Fruit fly (Drosophila melanogaster): Measurements from ENCODE around the gene nAChRbeta3.

The nAChRbeta3 gene

dm6 chr2L:559770-560567 is 15.0 kb downstream of the nAChRbeta3 start, which contains the start of gene rempA (continued):
- peak; percentile 91 for TF ChIP-seq CG7928 (GFP tag; optimal IDR thresholded peaks at IDR 0.05)
- TF ChIP-seq CG15073 (GFP tag; optimal IDR thresholded peaks at IDR 0.05), result no peak
- peak; percentile 59; the same call in 2 of the 3 replicates for TF ChIP-seq CG16813 (GFP tag; IDR thresholded peaks at IDR 0.05; ENCODE audit: partially characterized antibody)
- TF ChIP-seq knrl (GFP tag; IDR thresholded peaks at IDR 0.05; ENCODE audit: partially characterized antibody), result peak; percentile 58; the same call in 2 of the 3 replicates
- TF ChIP-seq pita (GFP tag; optimal IDR thresholded peaks at IDR 0.05), result no peak
- TF ChIP-seq chinmo (GFP tag; IDR thresholded peaks at IDR 0.05; ENCODE audit: partially characterized antibody), result 0 out of 4 replicates have a peak, but pooled peaks have one; percentile 36
- TF ChIP-seq CG42726 (GFP tag; IDR thresholded peaks at IDR 0.05; ENCODE audit: partially characterized antibody), result peak; percentile 35; the same call in 1 of the 2 replicates
- peak; percentile 73 for TF ChIP-seq Bgb (GFP tag; IDR thresholded peaks at IDR 0.05; ENCODE audit: partially characterized antibody)
- no peak for TF ChIP-seq Mrtf (GFP tag; IDR thresholded peaks at IDR 0.05)
- TF ChIP-seq gt (GFP tag; IDR thresholded peaks at IDR 0.05), result no peak
- no peak for TF ChIP-seq fd102C (GFP tag; optimal IDR thresholded peaks at IDR 0.05)
- no peak for TF ChIP-seq yki (optimal IDR thresholded peaks at IDR 0.05)
- no peak for TF ChIP-seq CG2889 (GFP tag; IDR thresholded peaks at IDR 0.05)
- TF ChIP-seq Hand (GFP tag; optimal IDR thresholded peaks at IDR 0.05), result no peak
- TF ChIP-seq Aef1 (GFP tag; IDR thresholded peaks at IDR 0.05), result no peak
- 0 out of 3 replicates have a peak, but pooled peaks have one; percentile 33 for TF ChIP-seq CG34422 (GFP tag; IDR thresholded peaks at IDR 0.05)
- TF ChIP-seq Sry-β (GFP tag; optimal IDR thresholded peaks at IDR 0.05), result peak; percentile 72
- peak; percentile 41 for TF ChIP-seq pzg (GFP tag; optimal IDR thresholded peaks at IDR 0.05)
- TF ChIP-seq CG14860 (GFP tag; IDR thresholded peaks at IDR 0.05; ENCODE audit: partially characterized antibody), result peak; percentile 54; the same call in 2 of the 3 replicates
- no peak for TF ChIP-seq CG18476 (GFP tag; optimal IDR thresholded peaks at IDR 0.05)
- no peak for TF ChIP-seq phol (tag; optimal IDR thresholded peaks at IDR 0.05)
- TF ChIP-seq Dp (GFP tag; optimal IDR thresholded peaks at IDR 0.05), result peak; percentile 91
- no peak for TF ChIP-seq CG13775 (GFP tag; optimal IDR thresholded peaks at IDR 0.05)
- TF ChIP-seq jing (GFP tag; optimal IDR thresholded peaks at IDR 0.05), result no peak
- TF ChIP-seq E2f2 (GFP tag; IDR thresholded peaks at IDR 0.05), result peak; percentile 94
- TF ChIP-seq cato (GFP tag; optimal IDR thresholded peaks at IDR 0.05; ENCODE audit: borderline replicate concordance), result no peak
- TF ChIP-seq CG1529 (GFP tag; optimal IDR thresholded peaks at IDR 0.05), result no peak
- no peak for TF ChIP-seq ems (GFP tag; optimal IDR thresholded peaks at IDR 0.05)
- TF ChIP-seq sna (GFP tag; IDR thresholded peaks at IDR 0.05; ENCODE audit: partially characterized antibody), result peak; percentile 64
- no peak for TF ChIP-seq Atf-2 (GFP tag; optimal IDR thresholded peaks at IDR 0.05)
- peak; percentile 33 for TF ChIP-seq ftz-f1 (GFP tag; optimal IDR thresholded peaks at IDR 0.05)
- no peak for TF ChIP-seq Meics (GFP tag; optimal IDR thresholded peaks at IDR 0.05)
- no peak for TF ChIP-seq HLH3B (GFP tag; IDR thresholded peaks at IDR 0.05)
- no peak for TF ChIP-seq CG6813 (GFP tag; optimal IDR thresholded peaks at IDR 0.05)
- peak; percentile 60 for TF ChIP-seq Doc3 (GFP tag; IDR thresholded peaks at IDR 0.05; ENCODE audit: partially characterized antibody)
- peak; percentile 28; the same call in 1 of the 2 replicates for TF ChIP-seq tna (GFP tag; IDR thresholded peaks at IDR 0.05; ENCODE audit: partially characterized antibody)
- peak; percentile 58 for TF ChIP-seq Sry-δ (GFP tag; optimal IDR thresholded peaks at IDR 0.05)
- peak; percentile 54 for TF ChIP-seq Ets65A (GFP tag)
- no peak for TF ChIP-seq emc (GFP tag; optimal IDR thresholded peaks at IDR 0.05)
- no peak for TF ChIP-seq CG6175 (GFP tag; IDR thresholded peaks at IDR 0.05)

All from whole organism, embryonic.